Fruit fly (Drosophila melanogaster) whole organism, prepupa: ENCODE measurements around the gene CG14391.

ENCODE experiments used
- CG11294 ChIP-seq: fragments of 200-800 bp; sonication (Bioruptor generic); IDR thresholded peaks from 2 replicates; pipeline ENCODE4 v1.3.6; 2022; ENCODE audit warnings: missing biosample characterization, missing genetic modification characterization
- CG6163 ChIP-seq: fragments of 200-800 bp; sonication (Bioruptor generic); IDR thresholded peaks from 3 replicates; pipeline ENCODE4 v1.3.6; 2022; ENCODE audit warnings: missing biosample characterization, missing genetic modification characterization
- CG6792 ChIP-seq: fragments of 200-800 bp; sonication (Bioruptor generic); optimal IDR thresholded peaks from 3 replicates; lab custom pipeline; 2016; ENCODE audit warnings: missing biosample characterization, missing genetic modification characterization
- CG9139 ChIP-seq: fragments of 200-800 bp; sonication (Bioruptor generic); optimal IDR thresholded peaks from 3 replicates; lab custom pipeline; 2017; ENCODE audit warnings: missing biosample characterization, mild to moderate bottlenecking, missing genetic modification characterization
- Gug ChIP-seq: fragments of 200-800 bp; sonication (Bioruptor generic); IDR thresholded peaks from 2 replicates; pipeline ENCODE4 v1.3.6; 2022; ENCODE audit warnings: missing biosample characterization, missing genetic modification characterization
- Sox102F ChIP-seq: fragments of 200-800 bp; sonication (Bioruptor generic); optimal IDR thresholded peaks from 2 replicates; lab custom pipeline; 2016; ENCODE audit warnings: missing biosample characterization, mild to moderate bottlenecking, missing genetic modification characterization
- Sox14 ChIP-seq: fragments of 200-800 bp; sonication (Bioruptor generic); optimal IDR thresholded peaks from 3 replicates; lab custom pipeline; 2016; ENCODE audit warnings: missing biosample characterization, missing genetic modification characterization
- dac ChIP-seq: fragments of 200-800 bp; sonication (Bioruptor generic); optimal IDR thresholded peaks from 2 replicates; lab custom pipeline; 2017; ENCODE audit warnings: missing biosample characterization, mild to moderate bottlenecking, missing genetic modification characterization
- esn ChIP-seq: fragments of 200-800 bp; sonication (Bioruptor generic); optimal IDR thresholded peaks from 2 replicates; lab custom pipeline; 2016; ENCODE audit warnings: missing biosample characterization, mild to moderate bottlenecking, missing genetic modification characterization, moderate library complexity
- salr ChIP-seq, 2 experiments: fragments of 200-800 bp; sonication (Bioruptor generic); optimal IDR thresholded peaks; 3 replicates each; lab custom pipeline; 2016 to 2018; ENCODE audit warnings: missing biosample characterization in 2 of 2, missing genetic modification characterization in 2 of 2, mild to moderate bottlenecking in 1 of 2
- topi ChIP-seq: fragments of 200-800 bp; sonication (Bioruptor generic); optimal IDR thresholded peaks from 3 replicates; lab custom pipeline; 2016; ENCODE audit warnings: missing biosample characterization, missing genetic modification characterization

- no peak for TF ChIP-seq CG6792 (GFP tag; lab: Kevin White, UChicago)
- no peak for TF ChIP-seq Gug (GFP tag; lab: Robert Waterston, UW)
- TF ChIP-seq Sox14 (GFP tag; lab: Kevin White, UChicago): no peak
- no peak for TF ChIP-seq Sox102F (GFP tag; lab: Kevin White, UChicago)
- TF ChIP-seq CG6163 (GFP tag; lab: Robert Waterston, UW): no peak
- no peak for TF ChIP-seq dac
- TF ChIP-seq esn: peak; percentile 43
- no peak for TF ChIP-seq CG9139
- TF ChIP-seq CG11294 (GFP tag; lab: Robert Waterston, UW): no peak
- TF ChIP-seq salr (GFP tag; optimal IDR thresholded peaks at IDR 0.05; lab: Kevin White, UChicago): no peak
- no peak for TF ChIP-seq topi (GFP tag; lab: Kevin White, UChicago)
These were observed 29.1 kb upstream of the CG14391 start for dm6 chr3R:12723759-12724158.
